Fruit fly (Drosophila melanogaster) whole organism, prepupa: ENCODE measurements around the gene Orp8.

ENCODE experiments used
- Blimp-1 ChIP-seq: fragments of 200-800 bp; sonication (Bioruptor generic); optimal IDR thresholded peaks from 3 replicates; lab custom pipeline; 2017; ENCODE audit warnings: missing biosample characterization, missing genetic modification characterization, mild to moderate bottlenecking, moderate library complexity, missing genetic modification reagents
- CG10631 ChIP-seq: fragments of 200-800 bp; sonication (Bioruptor generic); optimal IDR thresholded peaks from 2 replicates; lab custom pipeline; 2016; ENCODE audit warnings: missing biosample characterization, missing genetic modification characterization
- CG10669 ChIP-seq: fragments of 200-800 bp; sonication (Bioruptor generic); optimal IDR thresholded peaks from 3 replicates; lab custom pipeline; 2018; ENCODE audit warnings: missing biosample characterization, mild to moderate bottlenecking, missing genetic modification characterization, moderate library complexity
- CG11902 ChIP-seq: fragments of 200-800 bp; sonication (Bioruptor generic); optimal IDR thresholded peaks from 3 replicates; lab custom pipeline; 2016; ENCODE audit warnings: missing biosample characterization, missing genetic modification characterization
- CG15336 ChIP-seq: fragments of 200-800 bp; sonication (Bioruptor generic); IDR thresholded peaks from 2 replicates; pipeline ENCODE4 v1.3.6; 2022; ENCODE audit warnings: missing biosample characterization, missing genetic modification characterization
- CG1621 ChIP-seq: fragments of 200-800 bp; sonication (Bioruptor generic); optimal IDR thresholded peaks from 3 replicates; lab custom pipeline; 2018; ENCODE audit warnings: missing biosample characterization, mild to moderate bottlenecking, missing genetic modification characterization
- CG16779 ChIP-seq: fragments of 200-800 bp; sonication (Bioruptor generic); optimal IDR thresholded peaks from 3 replicates; lab custom pipeline; 2017; ENCODE audit warnings: missing biosample characterization, mild to moderate bottlenecking, missing genetic modification characterization
- CG32006 ChIP-seq: fragments of 200-800 bp; sonication (Bioruptor generic); optimal IDR thresholded peaks from 3 replicates; lab custom pipeline; 2017; ENCODE audit warnings: missing biosample characterization, mild to moderate bottlenecking, missing genetic modification characterization
- CG34406 ChIP-seq: fragments of 200-800 bp; sonication (Bioruptor generic); optimal IDR thresholded peaks from 3 replicates; lab custom pipeline; 2016; ENCODE audit warnings: missing biosample characterization, missing genetic modification characterization
- CG3919 ChIP-seq: fragments of 200-800 bp; sonication (Bioruptor generic); optimal IDR thresholded peaks from 3 replicates; lab custom pipeline; 2016; ENCODE audit warnings: missing biosample characterization, missing genetic modification characterization
- CG6163 ChIP-seq: fragments of 200-800 bp; sonication (Bioruptor generic); IDR thresholded peaks from 3 replicates; pipeline ENCODE4 v1.3.6; 2022; ENCODE audit warnings: missing biosample characterization, missing genetic modification characterization
- CG6276 ChIP-seq: fragments of 200-800 bp; sonication (Bioruptor generic); optimal IDR thresholded peaks from 2 replicates; lab custom pipeline; 2017; ENCODE audit warnings: missing biosample characterization, mild to moderate bottlenecking, missing genetic modification characterization
- CG6792 ChIP-seq: fragments of 200-800 bp; sonication (Bioruptor generic); optimal IDR thresholded peaks from 3 replicates; lab custom pipeline; 2016; ENCODE audit warnings: missing biosample characterization, missing genetic modification characterization
- CG6854 ChIP-seq: fragments of 200-800 bp; sonication (Bioruptor generic); optimal IDR thresholded peaks from 2 replicates; lab custom pipeline; 2017; ENCODE audit warnings: missing biosample characterization, mild to moderate bottlenecking, missing genetic modification characterization
- CG7368 ChIP-seq: fragments of 200-800 bp; sonication (Bioruptor generic); optimal IDR thresholded peaks from 3 replicates; lab custom pipeline; 2016; ENCODE audit warnings: missing biosample characterization, missing genetic modification characterization
- CG8119 ChIP-seq: fragments of 200-800 bp; sonication (Bioruptor generic); IDR thresholded peaks from 3 replicates; pipeline ENCODE4 v1.3.6; 2022; ENCODE audit warnings: missing biosample characterization, missing genetic modification characterization
- CG8632 ChIP-seq: fragments of 200-800 bp; sonication (Bioruptor generic); optimal IDR thresholded peaks from 3 replicates; lab custom pipeline; 2016; ENCODE audit warnings: missing biosample characterization, missing genetic modification characterization
- Eip75B ChIP-seq: fragments of 200-800 bp; sonication (Bioruptor generic); optimal IDR thresholded peaks from 3 replicates; lab custom pipeline; 2016; ENCODE audit warnings: missing biosample characterization, missing genetic modification characterization
- Eip93F ChIP-seq: fragments of 200-800 bp; sonication (Bioruptor generic); optimal IDR thresholded peaks from 2 replicates; lab custom pipeline; 2016; ENCODE audit warnings: missing biosample characterization, mild to moderate bottlenecking, missing genetic modification characterization
- Hr4 ChIP-seq: fragments of 200-800 bp; sonication (Bioruptor generic); optimal IDR thresholded peaks from 3 replicates; lab custom pipeline; 2016; ENCODE audit warnings: missing biosample characterization, missing genetic modification characterization
- Lpt ChIP-seq: fragments of 200-800 bp; sonication (Bioruptor generic); optimal IDR thresholded peaks from 3 replicates; lab custom pipeline; 2016; ENCODE audit warnings: missing biosample characterization, missing genetic modification characterization
- Met ChIP-seq: fragments of 200-800 bp; sonication (Bioruptor generic); optimal IDR thresholded peaks from 3 replicates; lab custom pipeline; 2016; ENCODE audit warnings: missing biosample characterization, missing genetic modification characterization
- OdsH ChIP-seq: fragments of 200-800 bp; sonication (Bioruptor generic); optimal IDR thresholded peaks from 3 replicates; lab custom pipeline; 2016; ENCODE audit warnings: missing biosample characterization, missing genetic modification characterization
- Sox102F ChIP-seq: fragments of 200-800 bp; sonication (Bioruptor generic); optimal IDR thresholded peaks from 2 replicates; lab custom pipeline; 2016; ENCODE audit warnings: missing biosample characterization, mild to moderate bottlenecking, missing genetic modification characterization
- Sox14 ChIP-seq: fragments of 200-800 bp; sonication (Bioruptor generic); optimal IDR thresholded peaks from 3 replicates; lab custom pipeline; 2016; ENCODE audit warnings: missing biosample characterization, missing genetic modification characterization
- Sox15 ChIP-seq: fragments of 200-800 bp; sonication (Bioruptor generic); optimal IDR thresholded peaks from 3 replicates; lab custom pipeline; 2016; ENCODE audit warnings: missing biosample characterization, missing genetic modification characterization
- achi ChIP-seq: fragments of 200-800 bp; sonication (Bioruptor generic); optimal IDR thresholded peaks from 3 replicates; lab custom pipeline; 2016; ENCODE audit warnings: missing biosample characterization, missing genetic modification characterization
- acj6 ChIP-seq: fragments of 200-800 bp; sonication (Bioruptor generic); optimal IDR thresholded peaks from 3 replicates; lab custom pipeline; 2016; ENCODE audit warnings: missing biosample characterization, missing genetic modification characterization
- cyc ChIP-seq: fragments of 200-800 bp; sonication (Bioruptor generic); optimal IDR thresholded peaks from 3 replicates; lab custom pipeline; 2016; ENCODE audit warnings: missing biosample characterization, missing genetic modification characterization
- dac ChIP-seq: fragments of 200-800 bp; sonication (Bioruptor generic); optimal IDR thresholded peaks from 2 replicates; lab custom pipeline; 2017; ENCODE audit warnings: missing biosample characterization, mild to moderate bottlenecking, missing genetic modification characterization
- eg ChIP-seq: fragments of 200-800 bp; sonication (Bioruptor generic); IDR thresholded peaks from 3 replicates; pipeline ENCODE4 v1.3.6; 2022; ENCODE audit warnings: missing biosample characterization, missing genetic modification characterization
- fd85E ChIP-seq: fragments of 200-800 bp; sonication (Bioruptor generic); optimal IDR thresholded peaks from 3 replicates; lab custom pipeline; 2016; ENCODE audit warnings: missing biosample characterization, missing genetic modification characterization
- fkh ChIP-seq: fragments of 200-800 bp; sonication (Bioruptor generic); optimal IDR thresholded peaks from 3 replicates; lab custom pipeline; 2017; ENCODE audit warnings: missing biosample characterization, mild to moderate bottlenecking, missing genetic modification characterization, moderate library complexity
- lz ChIP-seq: fragments of 200-800 bp; sonication (Bioruptor generic); optimal IDR thresholded peaks from 3 replicates; lab custom pipeline; 2016; ENCODE audit warnings: missing biosample characterization, missing genetic modification characterization
- net ChIP-seq: fragments of 200-800 bp; sonication (Bioruptor generic); optimal IDR thresholded peaks from 3 replicates; lab custom pipeline; 2016; ENCODE audit warnings: missing biosample characterization, missing genetic modification characterization
- pdm3 ChIP-seq: fragments of 200-800 bp; sonication (Bioruptor generic); optimal IDR thresholded peaks from 3 replicates; lab custom pipeline; 2016; ENCODE audit warnings: missing biosample characterization, missing genetic modification characterization
- spab ChIP-seq: fragments of 200-800 bp; sonication (Bioruptor generic); optimal IDR thresholded peaks from 2 replicates; lab custom pipeline; 2017; ENCODE audit warnings: missing biosample characterization, mild to moderate bottlenecking, missing genetic modification characterization, missing genetic modification reagents
- ss ChIP-seq, 2 experiments: fragments of 200-800 bp; sonication (Bioruptor generic); optimal IDR thresholded peaks; 2 replicates in 1 of 2; 3 replicates in 1 of 2; lab custom pipeline; 2017 to 2018; ENCODE audit warnings: mild to moderate bottlenecking in 2 of 2, missing biosample characterization in 2 of 2, missing genetic modification characterization in 2 of 2, moderate library complexity in 1 of 2
- svp ChIP-seq: fragments of 200-800 bp; sonication (Bioruptor generic); peaks from one replicate; lab custom pipeline; 2016; ENCODE audit warnings: missing biosample characterization, missing genetic modification characterization
- vri ChIP-seq: fragments of 200-800 bp; sonication (Bioruptor generic); optimal IDR thresholded peaks from 3 replicates; lab custom pipeline; 2016; ENCODE audit warnings: missing biosample characterization, mild to moderate bottlenecking, missing genetic modification characterization

Gene Orp8

dm6 chr3R:20312838-20313237 is 3.7 kb downstream of the Orp8 start (continued):
- TF ChIP-seq Sox14 (GFP tag; lab: Kevin White, UChicago): peak; percentile 47
- peak; percentile 62 for TF ChIP-seq cyc (GFP tag; lab: Kevin White, UChicago)
- peak; percentile 43 for TF ChIP-seq CG34406 (GFP tag; lab: Kevin White, UChicago)
- TF ChIP-seq spab: peak; percentile 59
- peak; percentile 65 for TF ChIP-seq achi (GFP tag; lab: Kevin White, UChicago)
- TF ChIP-seq fkh: no peak
- peak; percentile 75 for TF ChIP-seq pdm3 (GFP tag; lab: Kevin White, UChicago)
- TF ChIP-seq Hr4 (GFP tag; lab: Kevin White, UChicago): peak; percentile 83
- peak; percentile 53 for TF ChIP-seq CG11902 (GFP tag; lab: Kevin White, UChicago)
- peak; percentile 90 for TF ChIP-seq CG32006 (GFP tag; lab: Kevin White, UChicago)
- TF ChIP-seq lz (GFP tag; lab: Kevin White, UChicago): peak; percentile 28
- peak; percentile 66 for TF ChIP-seq dac
- TF ChIP-seq CG6854 (GFP tag; lab: Kevin White, UChicago): no peak
- TF ChIP-seq ss (GFP tag; optimal IDR thresholded peaks at IDR 0.05; lab: Kevin White, UChicago): peak in 1 of 2 experiments; percentile 5
- TF ChIP-seq CG1621: no peak
- no peak for TF ChIP-seq Sox15
- peak; percentile 51 for TF ChIP-seq acj6
- TF ChIP-seq OdsH (GFP tag; lab: Kevin White, UChicago): peak; percentile 77
- TF ChIP-seq CG16779 (tag; lab: Kevin White, UChicago): peak; percentile 64
- peak; percentile 90 for TF ChIP-seq Lpt (GFP tag; lab: Kevin White, UChicago)
- TF ChIP-seq Eip93F (GFP tag; lab: Kevin White, UChicago): no peak
- TF ChIP-seq, all 60 proteins: peak for 49

dm6 chr3R:20316599-20316998 is 7.5 kb downstream of the Orp8 start:
- TF ChIP-seq vri (peak; percentile 89), CG10669 (GFP tag; lab: Kevin White, UChicago) (no peak)

dm6 chr3R:20317402-20318165 is 8.4 kb downstream of the Orp8 start:
- TF ChIP-seq CG16779 (tag; lab: Kevin White, UChicago) (peak; percentile 26), CG15336 (GFP tag; lab: Robert Waterston, UW) (peak; percentile 75), CG8632 (GFP tag; lab: Kevin White, UChicago) (no peak), fd85E (no peak), CG10631 (GFP tag; lab: Kevin White, UChicago) (no peak), achi (GFP tag; lab: Kevin White, UChicago) (no peak), CG3919 (GFP tag; lab: Kevin White, UChicago) (no peak), Met (no peak), Sox15 (no peak), CG8119 (GFP tag; lab: Robert Waterston, UW) (peak; percentile 74), CG6276 (GFP tag; lab: Kevin White, UChicago) (peak; percentile 67), net (no peak), CG6854 (GFP tag; lab: Kevin White, UChicago) (no peak), CG7368 (GFP tag; lab: Kevin White, UChicago) (no peak), Lpt (GFP tag; lab: Kevin White, UChicago) (no peak), acj6 (no peak), Sox14 (GFP tag; lab: Kevin White, UChicago) (peak; percentile 16), CG6163 (GFP tag; lab: Robert Waterston, UW) (peak; percentile 72; the same call in 2 of the 3 replicates), vri (peak; percentile 43), Eip75B (GFP tag; lab: Kevin White, UChicago) (no peak), Sox102F (no peak), ss (GFP tag; optimal IDR thresholded peaks at IDR 0.05; lab: Kevin White, UChicago) (no peak), fkh (peak; percentile 75), cyc (GFP tag; lab: Kevin White, UChicago) (no peak), CG34406 (GFP tag; lab: Kevin White, UChicago) (no peak), eg (GFP tag; lab: Robert Waterston, UW) (peak; percentile 90), Blimp-1 (no peak), CG6792 (GFP tag; lab: Kevin White, UChicago) (no peak), svp (GFP tag; lab: Kevin White, UChicago) (peak; percentile 54)
